Fruit fly (Drosophila melanogaster): ENCODE measurements around the gene kud.

- no peak for TF ChIP-seq CG8478 (optimal IDR thresholded peaks at IDR 0.05)
- TF ChIP-seq CTCF (optimal IDR thresholded peaks at IDR 0.05), result no peak
Measured at dm6 chr3L:16893647-16894046, 48.9 kb upstream of the kud start.

Measured in S2 (cell line).